Worm (Caenorhabditis elegans) whole organism, L3 larva: ENCODE results near the gene atg-18.

Experiments
- ZK546.5 ChIP-seq: sonication (generic microtip); optimal IDR thresholded peaks from 2 replicates; lab custom pipeline; 2017; ENCODE audit warnings: missing biosample characterization, missing genetic modification characterization
- hmg-11 ChIP-seq: sonication (generic microtip); optimal IDR thresholded peaks from 2 replicates; lab custom pipeline; 2016; ENCODE audit warnings: missing genetic modification characterization, missing compliant biosample characterization
- jun-1 ChIP-seq: fragments of 150-350 bp; optimal IDR thresholded peaks from 2 replicates; lab custom pipeline; 2014; ENCODE audit warnings: missing biosample characterization, missing genetic modification reagents, missing genetic modification characterization
- nhr-11 ChIP-seq: fragments of 150-350 bp; optimal IDR thresholded peaks from 2 replicates; lab custom pipeline; 2014; ENCODE audit warnings: missing biosample characterization, missing genetic modification characterization
- nhr-28 ChIP-seq: fragments of 150-350 bp; optimal IDR thresholded peaks from 2 replicates; lab custom pipeline; 2014; ENCODE audit warnings: missing biosample characterization, missing genetic modification characterization
- nhr-77 ChIP-seq: fragments of 150-350 bp; optimal IDR thresholded peaks from 2 replicates; lab custom pipeline; 2014; ENCODE audit warnings: missing biosample characterization, missing genetic modification characterization
- pqm-1 ChIP-seq: fragments of 150-350 bp; optimal IDR thresholded peaks from 2 replicates; lab custom pipeline; 2017; ENCODE audit warnings: missing biosample characterization, missing genetic modification characterization, inconsistent platforms
- unc-62 ChIP-seq: fragments of 150-350 bp; sonication (generic microtip); optimal IDR thresholded peaks from 4 replicates; lab custom pipeline; 2014; ENCODE audit warnings: missing biosample characterization, missing genetic modification reagents, missing genetic modification characterization

DNA sequence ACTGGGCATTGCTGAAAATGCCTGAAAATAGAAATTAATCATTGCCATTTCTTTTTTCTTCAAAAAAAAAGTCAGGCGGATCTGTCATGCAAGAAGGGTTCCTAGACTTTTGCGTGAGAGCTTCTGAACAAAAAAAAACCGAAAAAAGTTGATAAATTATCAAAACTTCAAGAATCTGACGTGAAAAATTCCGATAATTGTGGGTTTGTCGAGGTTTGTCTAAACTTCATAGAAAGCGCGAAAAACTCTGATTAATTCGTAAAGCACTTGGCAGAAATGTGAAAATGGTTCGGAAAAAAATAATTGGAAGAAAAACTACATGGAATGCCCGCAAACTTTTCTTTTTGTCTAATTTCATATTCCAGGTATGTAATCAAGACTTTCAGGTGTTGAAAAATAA lies 42.4 kb upstream of the atg-18 start, which contains the start of gene ZC190.5:
- no peak for TF ChIP-seq jun-1 (tag; lab: Kevin White, UChicago)
- TF ChIP-seq nhr-11 (tag; lab: Kevin White, UChicago) = no peak
- no peak for TF ChIP-seq pqm-1
- TF ChIP-seq hmg-11 (tag; lab: Kevin White, UChicago) = no peak
- TF ChIP-seq nhr-77 (tag; lab: Kevin White, UChicago) = no peak
- no peak for TF ChIP-seq ZK546.5
- TF ChIP-seq nhr-28 (tag; lab: Kevin White, UChicago) = no peak
- no peak for TF ChIP-seq unc-62 (GFP tag; lab: Kevin White, UChicago)
